Fruit fly (Drosophila melanogaster): Measurements from ENCODE around the gene CG16974.
"Not testable (repeated sequence)": the region's sequence is repeated elsewhere in the genome, so short reads cannot be mapped to it uniquely, and the experiment has no call there.

The CG16974 gene

DNA sequence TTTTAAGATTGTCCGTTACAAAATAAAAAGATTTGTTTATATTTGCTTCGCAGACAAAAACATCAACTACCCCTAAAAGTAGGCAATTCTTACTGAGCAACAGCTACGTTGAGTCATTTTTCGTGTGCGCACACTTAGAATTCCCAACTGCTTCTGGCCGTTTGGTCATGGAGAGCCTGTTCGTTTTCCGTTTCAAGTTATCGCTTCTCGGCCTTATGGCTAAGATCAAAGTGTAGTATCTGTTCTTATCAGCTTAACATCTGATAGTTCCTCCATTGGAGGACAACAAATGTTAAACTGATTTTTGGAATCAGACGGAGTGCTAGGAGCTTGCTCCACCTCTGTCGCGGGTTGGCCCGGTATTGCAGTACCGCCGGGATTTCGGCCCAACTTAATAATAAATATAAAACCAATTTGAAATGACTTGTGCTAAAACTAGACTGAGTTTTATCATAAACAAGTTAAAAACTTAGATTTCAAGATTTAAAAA is 23.9 kb upstream of the CG16974 start (continued):
- peak; percentile 21 for TF ChIP-seq D19A (tag; optimal IDR thresholded peaks at IDR 0.05)
- peak; percentile 37 for TF ChIP-seq Nf-YC (tag; optimal IDR thresholded peaks at IDR 0.05)
- peak; percentile 1 for TF ChIP-seq CG13424 (tag; optimal IDR thresholded peaks at IDR 0.05)
- TF ChIP-seq lbe (GFP tag; optimal IDR thresholded peaks at IDR 0.05) = peak; percentile 40
- peak in 1 of 2 experiments; percentile 35 for TF ChIP-seq Eip74EF (GFP tag; optimal IDR thresholded peaks at IDR 0.05)
- peak; percentile 33; the same call in 1 of the 2 replicates for TF ChIP-seq CG31224 (GFP tag; IDR thresholded peaks at IDR 0.05)
- peak; percentile 46; the same call in 1 of the 3 replicates for TF ChIP-seq CG3726 (GFP tag; IDR thresholded peaks at IDR 0.05)
- TF ChIP-seq pan (optimal IDR thresholded peaks at IDR 0.05) = not testable (repeated sequence)
- peak in 1 of 2 experiments; percentile 73 for TF ChIP-seq pan (GFP tag; optimal IDR thresholded peaks at IDR 0.05 in 1 of 2, IDR thresholded peaks at IDR 0.05 in 1 of 2)
- peak; percentile 61; the same call in 1 of the 2 replicates for TF ChIP-seq CG11085 (GFP tag; IDR thresholded peaks at IDR 0.05)
- peak; percentile 50; the same call in 1 of the 2 replicates for TF ChIP-seq onecut (GFP tag; IDR thresholded peaks at IDR 0.05)
- peak; percentile 69 for TF ChIP-seq HHEX (GFP tag; optimal IDR thresholded peaks at IDR 0.05)
- TF ChIP-seq Pdp1 (GFP tag; optimal IDR thresholded peaks at IDR 0.05) = peak; percentile 50 to 60
- peak; percentile 27 for TF ChIP-seq dmrt11E (tag; optimal IDR thresholded peaks at IDR 0.05)
- peak; percentile 10 for TF ChIP-seq Fer1 (GFP tag; optimal IDR thresholded peaks at IDR 0.05)
- peak; percentile 68 for TF ChIP-seq Dad (GFP tag; optimal IDR thresholded peaks at IDR 0.05)
- TF ChIP-seq Dbx (GFP tag; IDR thresholded peaks at IDR 0.05) = peak; percentile 86
- TF ChIP-seq CG42726 (GFP tag; IDR thresholded peaks at IDR 0.05; ENCODE audit: partially characterized antibody) = peak; percentile 80
- peak; percentile 68 for TF ChIP-seq Nf-YA (GFP tag; IDR thresholded peaks at IDR 0.05)
- peak; percentile 59; the same call in 1 of the 2 replicates for TF ChIP-seq CG9932 (GFP tag; IDR thresholded peaks at IDR 0.05)
- peak; percentile 61 for TF ChIP-seq CG4854 (GFP tag; optimal IDR thresholded peaks at IDR 0.05)
- TF ChIP-seq H2.0 (GFP tag; IDR thresholded peaks at IDR 0.05) = 0 out of 2 replicates have a peak, but pooled peaks have one; percentile 25

DNA sequence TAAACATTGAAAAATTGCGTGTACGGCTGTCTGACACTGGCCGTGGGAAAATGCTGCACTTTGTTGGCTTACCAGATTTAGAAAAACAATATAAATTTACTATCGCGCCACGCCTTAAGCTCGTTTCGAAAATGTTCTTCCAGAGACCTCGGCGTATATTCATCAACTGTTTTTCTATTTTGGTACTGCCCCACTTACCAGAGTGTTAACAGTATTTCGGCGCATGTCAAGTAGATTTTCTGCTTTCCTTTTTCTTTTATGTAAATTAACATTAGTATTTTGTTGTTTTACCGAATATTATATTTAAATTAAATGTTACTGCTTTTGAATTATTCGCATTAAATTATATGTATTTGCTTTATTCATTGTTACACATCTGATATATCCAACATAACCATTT is 23.2 kb upstream of the CG16974 start, which contains the start of gene kek4:
TSS of gene kek4 (minus strand) at position 341 of the 400 bp plus-strand sequence.
- TF ChIP-seq CG10267 (tag; optimal IDR thresholded peaks at IDR 0.05) = no peak
- peak; percentile 69 for TF ChIP-seq ewg (GFP tag; optimal IDR thresholded peaks at IDR 0.05)

- TF ChIP-seq sens (GFP tag) (peak; percentile 70), zfh1 (GFP tag; IDR thresholded peaks at IDR 0.05) (peak; percentile 33; the same call in 1 of the 3 replicates), lilli (GFP tag; optimal IDR thresholded peaks at IDR 0.05) (peak; percentile 4), Bgb (GFP tag; IDR thresholded peaks at IDR 0.05; ENCODE audit: partially characterized antibody) (peak; percentile 19; the same call in 1 of the 2 replicates), CG15479 (GFP tag; optimal IDR thresholded peaks at IDR 0.05) (peak; percentile 41), knrl (GFP tag; IDR thresholded peaks at IDR 0.05; ENCODE audit: partially characterized antibody) (peak; percentile 23; the same call in 1 of the 3 replicates), grn (GFP tag; optimal IDR thresholded peaks at IDR 0.05) (peak; percentile 33), kni (GFP tag; optimal IDR thresholded peaks at IDR 0.05) (peak; percentile 2), Med (GFP tag) (peak; percentile 70), Xrp1 (GFP tag; IDR thresholded peaks at IDR 0.05) (peak; percentile 31; the same call in 1 of the 2 replicates), pros (GFP tag; optimal IDR thresholded peaks at IDR 0.05) (peak; percentile 87), CG15696 (tag; optimal IDR thresholded peaks at IDR 0.05) (peak; percentile 33), ken (GFP tag; IDR thresholded peaks at IDR 0.05) (0 out of 3 replicates have a peak, but pooled peaks have one; percentile 28), prd (GFP tag; IDR thresholded peaks at IDR 0.05) (peak; percentile 23; the same call in 1 of the 3 replicates), insv (GFP tag; optimal IDR thresholded peaks at IDR 0.05) (peak in 1 of 2 experiments; percentile 33), ci (GFP tag; IDR thresholded peaks at IDR 0.05) (0 out of 3 replicates have a peak, but pooled peaks have one; percentile 37), Opbp (GFP tag; IDR thresholded peaks at IDR 0.05; ENCODE audit: partially characterized antibody) (0 out of 3 replicates have a peak, but pooled peaks have one; percentile 9)
- TF ChIP-seq prd (optimal IDR thresholded peaks at IDR 0.05) = not testable (repeated sequence)
These were observed 20.0 kb upstream of the CG16974 start, which contains the start of gene CG15482 for dm6 chr2L:13211764-13212265. CG15482 (minus strand) TSS chr2L:13211814.
